Worm (Caenorhabditis elegans): ENCODE data around the gene srx-34.

DNA sequence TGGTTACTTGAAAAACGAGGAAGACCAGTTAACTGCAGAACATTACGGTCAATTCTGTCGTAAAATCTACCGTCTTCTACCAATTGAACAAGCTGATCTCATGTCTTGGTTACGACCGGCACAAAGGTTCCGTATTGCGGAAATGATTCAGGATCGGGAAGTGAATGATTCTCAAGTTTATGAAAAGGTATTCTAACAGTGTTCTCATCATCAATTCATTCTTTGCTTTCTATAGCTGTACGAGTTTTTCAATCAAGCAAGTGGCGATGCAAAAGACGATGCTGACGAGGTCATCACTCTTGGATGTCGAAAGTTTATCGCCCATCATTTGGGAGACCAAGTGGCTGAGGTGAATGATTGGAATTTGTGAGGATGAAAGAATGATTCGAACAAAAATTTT is 32.7 kb downstream of the srx-34 start:
- TF ChIP-seq F13H6.1 (tag; optimal IDR thresholded peaks at IDR 0.05) (no peak), lin-11 (tag; optimal IDR thresholded peaks at IDR 0.05) (no peak), nhr-11 (tag; optimal IDR thresholded peaks at IDR 0.05) (no peak), ceh-2 (tag; optimal IDR thresholded peaks at IDR 0.05) (no peak), ama-1 (optimal IDR thresholded peaks at IDR 0.05) (no peak), odd-2 (tag; optimal IDR thresholded peaks at IDR 0.05) (no peak)

All from whole organism, late embryonic.